Fruit fly (Drosophila melanogaster) whole organism: ENCODE results near the gene heca.

Source experiments
- Dll ChIP-seq: fragments of >200 bp; optimal IDR thresholded peaks from 2 replicates; lab custom pipeline; 2017
- EcR ChIP-seq, 2 experiments: fragments of >200 bp; optimal IDR thresholded peaks; 2 replicates each; lab custom pipeline; 2017; ENCODE audit warnings: missing biosample characterization in 2 of 2, missing genetic modification characterization in 2 of 2, missing genetic modification reagents in 2 of 2
- psq ChIP-seq: fragments of >200 bp; optimal IDR thresholded peaks from 2 replicates; lab custom pipeline; 2017
- usp ChIP-seq: fragments of >200 bp; optimal IDR thresholded peaks from 2 replicates; lab custom pipeline; 2017; ENCODE audit warnings: missing biosample characterization, missing genetic modification characterization, mixed read lengths

DNA sequence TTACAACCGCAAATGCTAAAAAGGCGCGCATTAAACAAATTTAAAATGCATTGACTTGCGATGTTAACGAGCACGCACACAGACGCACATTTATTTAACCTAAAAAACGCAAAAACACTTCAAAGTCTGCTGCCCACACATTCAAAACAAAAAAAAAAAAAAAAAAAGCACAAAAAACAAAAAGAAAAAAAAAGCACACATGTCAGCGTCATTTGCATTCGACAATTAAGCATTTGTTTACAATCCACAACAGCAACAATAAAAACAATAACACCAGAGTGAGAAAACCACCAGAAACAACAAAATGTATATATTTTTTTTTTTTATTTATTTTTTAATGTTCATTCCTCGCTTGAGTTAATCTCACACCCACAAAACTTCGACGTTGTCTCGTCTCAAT is 36.6 kb downstream of the heca start:
- no peak for TF ChIP-seq usp (GFP tag; lab: Kevin White, UChicago)
- TF ChIP-seq EcR (GFP tag; optimal IDR thresholded peaks at IDR 0.05; lab: Kevin White, UChicago): no peak
- TF ChIP-seq psq (lab: Kevin White, UChicago): no peak
- TF ChIP-seq Dll (lab: Kevin White, UChicago): no peak
